Worm (Caenorhabditis elegans): Measurements from ENCODE around the gene sri-21.

DNA sequence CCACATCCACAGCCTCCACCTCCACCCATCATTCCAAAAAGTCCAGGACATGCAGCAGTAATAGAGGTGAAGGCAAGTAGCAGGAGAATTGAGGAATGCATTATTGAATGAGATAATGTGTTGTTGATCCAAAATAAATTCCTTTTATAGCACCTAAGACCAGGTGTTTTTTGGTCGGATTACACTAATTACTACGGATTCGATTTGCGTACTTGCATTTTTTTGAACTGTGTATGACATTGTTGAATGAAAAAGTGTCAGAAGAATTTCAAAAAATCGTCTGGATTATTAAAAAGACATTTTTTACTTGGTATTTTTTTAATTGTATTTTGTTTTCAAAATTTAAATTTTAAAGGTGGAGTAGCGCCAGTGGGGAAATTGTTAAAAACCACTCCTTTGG lies 2.1 kb downstream of the sri-21 start, which contains the start of gene grl-28:
- TF ChIP-seq ama-1 (optimal IDR thresholded peaks at IDR 0.05) (no peak), mab-5 (tag; optimal IDR thresholded peaks at IDR 0.05) (no peak), nhr-77 (tag; optimal IDR thresholded peaks at IDR 0.05) (no peak), zag-1 (tag; optimal IDR thresholded peaks at IDR 0.05) (no peak), ceh-82 (tag; optimal IDR thresholded peaks at IDR 0.05) (no peak), nhr-21 (tag; optimal IDR thresholded peaks at IDR 0.05) (no peak), unc-62 (GFP tag; optimal IDR thresholded peaks at IDR 0.05) (no peak)
